Worm (Caenorhabditis elegans) whole organism, young adult: ENCODE measurements around the gene Y59H11AM.1.
A peak's percentile ranks its signal among the peaks of the same experiment; 100 is the strongest.

Experiments
- B0035.1 ChIP-seq: sonication (generic microtip); optimal IDR thresholded peaks from 2 replicates; lab custom pipeline; 2016; ENCODE audit warnings: missing genetic modification characterization, mild to moderate bottlenecking, missing compliant biosample characterization, missing genotype, missing genetic modification reagents
- B0261.1 ChIP-seq: sonication (generic microtip); optimal IDR thresholded peaks from 2 replicates; lab custom pipeline; 2016; ENCODE audit warnings: mild to moderate bottlenecking, missing genetic modification characterization, moderate library complexity, missing compliant biosample characterization
- C06A6.2 ChIP-seq: fragments of 200-800 bp; sonication (Bioruptor generic); conservative IDR thresholded peaks from 2 replicates; pipeline ENCODE4 v1.3.6; 2022; ENCODE audit warnings: missing genetic modification characterization, missing compliant biosample characterization
- F10E7.11 ChIP-seq: sonication (generic microtip); optimal IDR thresholded peaks from 2 replicates; lab custom pipeline; 2017; ENCODE audit warnings: mild to moderate bottlenecking, missing genetic modification characterization, moderate library complexity, missing compliant biosample characterization
- F23B12.7 ChIP-seq: sonication (generic microtip); optimal IDR thresholded peaks from 2 replicates; lab custom pipeline; 2017; ENCODE audit warnings: missing genetic modification characterization, mild to moderate bottlenecking, missing compliant biosample characterization, antibody characterized with exemption, moderate library complexity; ENCODE audit not compliant: insufficient read depth
- F33H1.4 ChIP-seq: fragments of 200-800 bp; sonication (Bioruptor generic); IDR thresholded peaks from 2 replicates; pipeline ENCODE4 v1.3.6; 2022; ENCODE audit warnings: missing genetic modification reagents, missing genetic modification characterization, missing compliant biosample characterization
- F37B4.10 ChIP-seq: fragments of 200-800 bp; sonication (Bioruptor generic); IDR thresholded peaks from 2 replicates; pipeline ENCODE4 v1.3.6; 2022; ENCODE audit warnings: missing genetic modification characterization, missing compliant biosample characterization
- K11D2.4 ChIP-seq: fragments of 200-800 bp; sonication (Bioruptor generic); IDR thresholded peaks from 2 replicates; pipeline ENCODE4 v1.3.6; 2022; ENCODE audit warnings: missing genetic modification reagents, missing genetic modification characterization, missing compliant biosample characterization
- T26A5.8 ChIP-seq: sonication (generic microtip); optimal IDR thresholded peaks from 2 replicates; lab custom pipeline; 2016; ENCODE audit warnings: missing genetic modification characterization, missing compliant biosample characterization
- Y53G8AR.9 ChIP-seq: fragments of 200-800 bp; sonication (Bioruptor generic); conservative IDR thresholded peaks from 2 replicates; pipeline ENCODE4 v1.3.6; 2022; ENCODE audit warnings: missing genetic modification reagents, missing genetic modification characterization, missing compliant biosample characterization
- Y67H2A.10 ChIP-seq: fragments of 200-800 bp; sonication (Bioruptor generic); conservative IDR thresholded peaks from 2 replicates; pipeline ENCODE4 v1.3.6; 2022; ENCODE audit warnings: missing genetic modification reagents, missing genetic modification characterization, missing compliant biosample characterization
- ZK185.1 ChIP-seq: sonication (generic microtip); optimal IDR thresholded peaks from 2 replicates; lab custom pipeline; 2016; ENCODE audit warnings: mild to moderate bottlenecking, missing genetic modification characterization, missing compliant biosample characterization; ENCODE audit not compliant: poor library complexity, severe bottlenecking
- akir-1 ChIP-seq: fragments of 200-800 bp; sonication (Bioruptor generic); optimal IDR thresholded peaks from 2 replicates; lab custom pipeline; 2018; ENCODE audit warnings: mild to moderate bottlenecking, missing genetic modification characterization, moderate library complexity, missing compliant biosample characterization
- ama-1 ChIP-seq, 3 experiments: fragments of 150-350 bp in 1 of 3; sonication (generic microtip) in 2 of 3; optimal IDR thresholded peaks; 2 replicates each; lab custom pipeline; 2014 to 2018; ENCODE audit warnings: missing biosample characterization in 2 of 3, missing genetic modification characterization in 2 of 3, missing genetic modification reagents in 2 of 3
- aptf-2 ChIP-seq: fragments of 200-800 bp; sonication (Bioruptor generic); conservative IDR thresholded peaks from 2 replicates; pipeline ENCODE4 v1.3.6; 2022; ENCODE audit warnings: missing genetic modification reagents, missing genetic modification characterization, missing compliant biosample characterization
- aptf-3 ChIP-seq: fragments of 200-800 bp; sonication (Bioruptor generic); IDR thresholded peaks from 2 replicates; pipeline ENCODE4 v1.3.6; 2022; ENCODE audit warnings: missing genetic modification characterization, missing compliant biosample characterization
- atf-7 ChIP-seq: sonication (generic microtip); optimal IDR thresholded peaks from 2 replicates; lab custom pipeline; 2017; ENCODE audit warnings: mild to moderate bottlenecking, missing genetic modification characterization, missing compliant biosample characterization
- attf-3 ChIP-seq: fragments of 200-800 bp; sonication (Bioruptor generic); conservative IDR thresholded peaks from 2 replicates; pipeline ENCODE4 v1.3.6; 2022; ENCODE audit warnings: missing genetic modification reagents, missing genetic modification characterization, missing compliant biosample characterization
- cebp-2 ChIP-seq: fragments of 200-800 bp; sonication (Bioruptor generic); IDR thresholded peaks from 2 replicates; pipeline ENCODE4 v1.3.6; 2022; ENCODE audit warnings: missing genetic modification characterization, missing compliant biosample characterization
- ceh-58 ChIP-seq: fragments of 200-800 bp; sonication (Bioruptor generic); IDR thresholded peaks from 2 replicates; pipeline ENCODE4 v1.3.6; 2022; ENCODE audit warnings: missing genetic modification characterization, missing compliant biosample characterization
- ceh-79 ChIP-seq: sonication (generic microtip); optimal IDR thresholded peaks from 2 replicates; lab custom pipeline; 2017; ENCODE audit warnings: mild to moderate bottlenecking, missing genetic modification characterization, missing compliant biosample characterization
- ceh-91 ChIP-seq: fragments of 200-800 bp; sonication (Bioruptor generic); IDR thresholded peaks from 2 replicates; pipeline ENCODE4 v1.3.6; 2022; ENCODE audit warnings: missing genetic modification reagents, missing genetic modification characterization, missing compliant biosample characterization
- chd-7 ChIP-seq: sonication (generic microtip); optimal IDR thresholded peaks from 2 replicates; lab custom pipeline; 2016; ENCODE audit warnings: mild to moderate bottlenecking, missing genetic modification characterization, moderate library complexity, missing compliant biosample characterization
- die-1 ChIP-seq: sonication (generic microtip); optimal IDR thresholded peaks from 2 replicates; lab custom pipeline; 2016; ENCODE audit warnings: missing genotype, mild to moderate bottlenecking, missing genetic modification characterization, missing compliant biosample characterization
- efl-1 ChIP-seq: fragments of 150-350 bp; optimal IDR thresholded peaks from 2 replicates; lab custom pipeline; 2014; ENCODE audit warnings: missing biosample characterization, missing genetic modification reagents, missing genetic modification characterization
- egl-18 ChIP-seq: fragments of 200-800 bp; sonication (Bioruptor generic); IDR thresholded peaks from 2 replicates; pipeline ENCODE4 v1.3.6; 2022; ENCODE audit warnings: missing genetic modification reagents, missing genetic modification characterization, missing compliant biosample characterization
- egl-44 ChIP-seq: fragments of 200-800 bp; sonication (Bioruptor generic); IDR thresholded peaks from 2 replicates; pipeline ENCODE4 v1.3.6; 2022; ENCODE audit warnings: missing genetic modification reagents, missing genetic modification characterization, missing compliant biosample characterization
- hmg-1.2 ChIP-seq: fragments of 200-800 bp; sonication (Bioruptor generic); IDR thresholded peaks from 2 replicates; pipeline ENCODE4 v1.3.6; 2022; ENCODE audit warnings: missing genetic modification reagents, missing genetic modification characterization, missing compliant biosample characterization
- lag-1 ChIP-seq: fragments of 200-800 bp; sonication (Bioruptor generic); IDR thresholded peaks from 2 replicates; pipeline ENCODE4 v1.3.6; 2022; ENCODE audit warnings: missing genetic modification reagents, missing genetic modification characterization, missing compliant biosample characterization
- let-526 ChIP-seq: fragments of 200-800 bp; sonication (Bioruptor generic); IDR thresholded peaks from 2 replicates; pipeline ENCODE4 v1.3.6; 2022; ENCODE audit warnings: missing genetic modification reagents, missing genetic modification characterization, missing compliant biosample characterization
- lin-26 ChIP-seq: fragments of 200-800 bp; sonication (Bioruptor generic); IDR thresholded peaks from 2 replicates; pipeline ENCODE4 v1.3.6; 2022; ENCODE audit warnings: missing genetic modification reagents, missing genetic modification characterization, missing compliant biosample characterization
- lin-40 ChIP-seq: sonication (generic microtip); optimal IDR thresholded peaks from 2 replicates; lab custom pipeline; 2016; ENCODE audit warnings: missing genetic modification characterization, mild to moderate bottlenecking, missing compliant biosample characterization, missing genotype, missing genetic modification reagents
- madf-10 ChIP-seq: sonication (generic microtip); optimal IDR thresholded peaks from 2 replicates; lab custom pipeline; 2016; ENCODE audit warnings: mild to moderate bottlenecking, missing genetic modification characterization, missing compliant biosample characterization
- madf-3 ChIP-seq: fragments of 200-800 bp; sonication (Bioruptor generic); IDR thresholded peaks from 2 replicates; pipeline ENCODE4 v1.3.6; 2022; ENCODE audit warnings: missing genetic modification reagents, missing genetic modification characterization, missing compliant biosample characterization
- madf-6 ChIP-seq: fragments of 200-800 bp; sonication (Bioruptor generic); IDR thresholded peaks from 2 replicates; pipeline ENCODE4 v1.3.6; 2022; ENCODE audit warnings: missing genetic modification reagents, missing genetic modification characterization, missing compliant biosample characterization
- madf-8 ChIP-seq: fragments of 200-800 bp; sonication (Bioruptor generic); conservative IDR thresholded peaks from 2 replicates; pipeline ENCODE4 v1.3.6; 2022; ENCODE audit warnings: missing genetic modification reagents, missing genetic modification characterization, missing compliant biosample characterization
- mel-28 ChIP-seq: sonication (generic microtip); optimal IDR thresholded peaks from 2 replicates; lab custom pipeline; 2016; ENCODE audit warnings: borderline replicate concordance, mild to moderate bottlenecking, missing genetic modification characterization, missing compliant biosample characterization
- nhr-90 ChIP-seq: sonication (generic microtip); optimal IDR thresholded peaks from 2 replicates; lab custom pipeline; 2016; ENCODE audit warnings: missing genotype, mild to moderate bottlenecking, missing genetic modification characterization, missing compliant biosample characterization
- pbrm-1 ChIP-seq: fragments of 200-800 bp; sonication (Bioruptor generic); IDR thresholded peaks from 2 replicates; pipeline ENCODE4 v1.3.6; 2022; ENCODE audit warnings: missing genetic modification reagents, missing genetic modification characterization, missing compliant biosample characterization
- repo-1 ChIP-seq: sonication (generic microtip); optimal IDR thresholded peaks from 2 replicates; lab custom pipeline; 2017; ENCODE audit warnings: mild to moderate bottlenecking, missing genetic modification characterization, missing compliant biosample characterization
- snpc-1.1 ChIP-seq: sonication (generic microtip); optimal IDR thresholded peaks from 2 replicates; lab custom pipeline; 2017; ENCODE audit warnings: missing genetic modification characterization, mild to moderate bottlenecking, missing compliant biosample characterization, antibody characterized with exemption, moderate library complexity, missing genotype, missing genetic modification reagents; ENCODE audit not compliant: insufficient read depth
- snpc-3.4 ChIP-seq: sonication (generic microtip); optimal IDR thresholded peaks from 2 replicates; lab custom pipeline; 2017; ENCODE audit warnings: missing genetic modification characterization, mild to moderate bottlenecking, missing compliant biosample characterization, antibody characterized with exemption, moderate library complexity, missing genotype, missing genetic modification reagents
- somi-1 ChIP-seq: fragments of 200-800 bp; sonication (Bioruptor generic); optimal IDR thresholded peaks from 2 replicates; lab custom pipeline; 2018; ENCODE audit warnings: mild to moderate bottlenecking, missing genetic modification characterization, missing compliant biosample characterization
- sptf-2 ChIP-seq: fragments of 200-800 bp; sonication (Bioruptor generic); optimal IDR thresholded peaks from 2 replicates; lab custom pipeline; 2018; ENCODE audit warnings: mild to moderate bottlenecking, missing genetic modification characterization, missing compliant biosample characterization
- tbp1 ChIP-seq: fragments of 200-800 bp; sonication (Bioruptor generic); optimal IDR thresholded peaks from 2 replicates; lab custom pipeline; 2018; ENCODE audit warnings: mild to moderate bottlenecking, missing genetic modification characterization, missing compliant biosample characterization
- unc-130 ChIP-seq: sonication (generic microtip); optimal IDR thresholded peaks from 2 replicates; lab custom pipeline; 2016; ENCODE audit warnings: missing genetic modification reagents, missing genetic modification characterization, missing compliant biosample characterization
- xnd-1 ChIP-seq: sonication (generic microtip); optimal IDR thresholded peaks from 2 replicates; lab custom pipeline; 2016; ENCODE audit warnings: missing genotype, missing genetic modification reagents, missing genetic modification characterization, missing compliant biosample characterization
- ztf-18 ChIP-seq: sonication (generic microtip); optimal IDR thresholded peaks from 2 replicates; lab custom pipeline; 2016; ENCODE audit warnings: missing genotype, mild to moderate bottlenecking, missing genetic modification characterization, missing compliant biosample characterization
- ztf-6 ChIP-seq: fragments of 200-800 bp; sonication (Bioruptor generic); IDR thresholded peaks from 2 replicates; pipeline ENCODE4 v1.3.6; 2022; ENCODE audit warnings: missing genetic modification reagents, missing genetic modification characterization, missing compliant biosample characterization

Y59H11AM.1 gene

ce11 chrIV:8534997-8535414 is 36.2 kb upstream of the Y59H11AM.1 start (continued):
- TF ChIP-seq lin-40 (tag; lab: Kevin White, UChicago) (peak; percentile 39), somi-1 (GFP tag; lab: Kevin White, UChicago) (peak; percentile 73), tbp1 (GFP tag; lab: Kevin White, UChicago) (peak; percentile 5), C06A6.2 (GFP tag; lab: Robert Waterston, UW) (no peak), F10E7.11 (tag; lab: Kevin White, UChicago) (no peak), egl-18 (GFP tag; lab: Robert Waterston, UW) (no peak), K11D2.4 (0 out of 2 replicates have a peak, but pooled peaks have one; percentile 32), ztf-18 (tag; lab: Kevin White, UChicago) (no peak), snpc-1.1 (tag; lab: Kevin White, UChicago) (no peak), pbrm-1 (GFP tag; lab: Robert Waterston, UW) (no peak), egl-44 (no peak), Y67H2A.10 (GFP tag; lab: Robert Waterston, UW) (no peak), sptf-2 (GFP tag; lab: Kevin White, UChicago) (no peak), madf-10 (tag; lab: Kevin White, UChicago) (no peak), unc-130 (GFP tag; lab: Kevin White, UChicago) (no peak), B0261.1 (no peak), chd-7 (peak; percentile 11), ceh-58 (no peak), hmg-1.2 (GFP tag; lab: Robert Waterston, UW) (peak; percentile 40; the same call in 1 of the 2 replicates), Y53G8AR.9 (GFP tag; lab: Robert Waterston, UW) (no peak), cebp-2 (no peak), ceh-79 (tag; lab: Kevin White, UChicago) (no peak), lag-1 (GFP tag; lab: Robert Waterston, UW) (no peak), snpc-3.4 (tag; lab: Kevin White, UChicago) (no peak), xnd-1 (tag; lab: Kevin White, UChicago) (no peak), madf-8 (no peak), ama-1 (optimal IDR thresholded peaks at IDR 0.05; lab: Kevin White, UChicago) (peak; percentile 27), ama-1 (GFP tag; optimal IDR thresholded peaks at IDR 0.05; lab: Kevin White, UChicago) (no peak), madf-6 (no peak), F37B4.10 (GFP tag; lab: Robert Waterston, UW) (no peak), akir-1 (GFP tag; lab: Kevin White, UChicago) (no peak), madf-3 (GFP tag; lab: Robert Waterston, UW) (no peak), repo-1 (tag; lab: Kevin White, UChicago) (no peak), nhr-90 (tag; lab: Kevin White, UChicago) (no peak), ZK185.1 (tag; lab: Kevin White, UChicago) (no peak), aptf-3 (GFP tag; lab: Robert Waterston, UW) (no peak), aptf-2 (GFP tag; lab: Robert Waterston, UW) (no peak), ceh-91 (GFP tag; lab: Robert Waterston, UW) (no peak), B0035.1 (no peak), attf-3 (GFP tag; lab: Robert Waterston, UW) (no peak), die-1 (tag; lab: Kevin White, UChicago) (no peak), atf-7 (no peak), mel-28 (tag; lab: Kevin White, UChicago) (no peak), F23B12.7 (tag; lab: Kevin White, UChicago) (no peak), efl-1 (GFP tag; lab: Kevin White, UChicago) (no peak), lin-26 (GFP tag; lab: Robert Waterston, UW) (no peak), T26A5.8 (tag; lab: Kevin White, UChicago) (no peak), let-526 (GFP tag; lab: Robert Waterston, UW) (no peak), ztf-6 (GFP tag; lab: Robert Waterston, UW) (no peak), F33H1.4 (GFP tag; lab: Robert Waterston, UW) (no peak)
